Fruit fly (Drosophila melanogaster) whole organism, embryonic: ENCODE measurements around the gene CG4101.
A peak's percentile ranks its signal among the peaks of the same experiment; 100 is the strongest.

Source experiments
- Asciz ChIP-seq: fragments of 200-800 bp; sonication (Bioruptor generic); optimal IDR thresholded peaks from 2 replicates; lab custom pipeline; 2017; ENCODE audit warnings: missing biosample characterization, mild to moderate bottlenecking, missing genetic modification characterization, missing genetic modification reagents
- B-H1 ChIP-seq: fragments of 200-800 bp; sonication (Bioruptor generic); IDR thresholded peaks from 3 replicates; pipeline ENCODE4 v1.3.6; 2022; ENCODE audit warnings: missing biosample characterization, missing genetic modification characterization
- Bgb ChIP-seq: fragments of 200-800 bp; sonication (Bioruptor generic); IDR thresholded peaks from 2 replicates; pipeline ENCODE4 v1.3.6; 2022; ENCODE audit warnings: missing biosample characterization, missing genetic modification characterization; ENCODE audit not compliant: partially characterized antibody
- CG12104 ChIP-seq: fragments of 200-800 bp; sonication (Bioruptor generic); optimal IDR thresholded peaks from 3 replicates; lab custom pipeline; 2016; ENCODE audit warnings: missing biosample characterization, missing genetic modification characterization
- CG15011 ChIP-seq: fragments of 200-800 bp; sonication (Bioruptor generic); optimal IDR thresholded peaks from 3 replicates; lab custom pipeline; 2018; ENCODE audit warnings: missing biosample characterization, mild to moderate bottlenecking, missing genetic modification characterization
- CG16815 ChIP-seq: fragments of 200-800 bp; sonication (Bioruptor generic); optimal IDR thresholded peaks from 3 replicates; lab custom pipeline; 2017; ENCODE audit warnings: missing biosample characterization, mild to moderate bottlenecking, missing genetic modification characterization
- CG18011 ChIP-seq: fragments of 200-800 bp; sonication (Bioruptor generic); optimal IDR thresholded peaks from 2 replicates; lab custom pipeline; 2017; ENCODE audit warnings: missing biosample characterization, missing genetic modification characterization, mild to moderate bottlenecking, moderate library complexity, missing genotype
- CG2116 ChIP-seq: fragments of 200-800 bp; sonication (Bioruptor generic); optimal IDR thresholded peaks from 3 replicates; lab custom pipeline; 2018; ENCODE audit warnings: missing biosample characterization, mild to moderate bottlenecking, missing genetic modification characterization
- CG2199 ChIP-seq: fragments of 200-800 bp; sonication (Bioruptor generic); IDR thresholded peaks from 3 replicates; pipeline ENCODE4 v1.3.6; 2022; ENCODE audit warnings: missing biosample characterization, missing genetic modification characterization
- CG2678 ChIP-seq: fragments of 200-800 bp; sonication (Bioruptor generic); optimal IDR thresholded peaks from 3 replicates; lab custom pipeline; 2019; ENCODE audit warnings: missing biosample characterization, mild to moderate bottlenecking, missing genetic modification characterization, moderate library complexity
- CG2712 ChIP-seq: fragments of 200-800 bp; optimal IDR thresholded peaks from 3 replicates; lab custom pipeline; 2019; ENCODE audit warnings: missing biosample characterization, mild to moderate bottlenecking, missing genetic modification characterization, moderate library complexity
- CG31441 ChIP-seq: fragments of 200-800 bp; sonication (Bioruptor generic); IDR thresholded peaks from 2 replicates; pipeline ENCODE4 v1.3.6; 2022; ENCODE audit warnings: missing biosample characterization, missing genetic modification characterization
- CG33213 ChIP-seq: fragments of 200-800 bp; sonication (Bioruptor generic); optimal IDR thresholded peaks from 3 replicates; lab custom pipeline; 2016; ENCODE audit warnings: missing biosample characterization, missing genetic modification characterization
- CG33557 ChIP-seq: fragments of 200-800 bp; sonication (Bioruptor generic); optimal IDR thresholded peaks from 2 replicates; lab custom pipeline; 2019; ENCODE audit warnings: missing biosample characterization, mild to moderate bottlenecking, missing genetic modification characterization, moderate library complexity
- CG34224 ChIP-seq: fragments of 200-800 bp; sonication (Bioruptor generic); IDR thresholded peaks from 3 replicates; pipeline ENCODE4 v1.3.6; 2022; ENCODE audit warnings: missing biosample characterization, missing genetic modification characterization; ENCODE audit not compliant: partially characterized antibody
- CG4360 ChIP-seq: fragments of 200-800 bp; sonication (Bioruptor generic); IDR thresholded peaks from 2 replicates; pipeline ENCODE4 v1.3.6; 2022; ENCODE audit warnings: missing biosample characterization, missing genetic modification characterization
- CG5245 ChIP-seq: fragments of 200-800 bp; sonication (Bioruptor generic); optimal IDR thresholded peaks from 3 replicates; lab custom pipeline; 2016; ENCODE audit warnings: missing biosample characterization, missing genetic modification characterization
- CG7271 ChIP-seq: fragments of 200-800 bp; sonication (Bioruptor generic); optimal IDR thresholded peaks from 2 replicates; lab custom pipeline; 2018; ENCODE audit warnings: missing biosample characterization, mild to moderate bottlenecking, missing genetic modification characterization, moderate library complexity
- CG7372 ChIP-seq: fragments of 200-800 bp; sonication (Bioruptor generic); IDR thresholded peaks from 2 replicates; pipeline ENCODE4 v1.3.6; 2022; ENCODE audit warnings: missing biosample characterization, missing genetic modification characterization
- CG7839 ChIP-seq: fragments of 200-800 bp; sonication (Bioruptor generic); optimal IDR thresholded peaks from 3 replicates; lab custom pipeline; 2018; ENCODE audit warnings: missing biosample characterization, mild to moderate bottlenecking, missing genetic modification characterization, moderate library complexity
- CG9727 ChIP-seq: fragments of 200-800 bp; sonication (Bioruptor generic); optimal IDR thresholded peaks from 3 replicates; lab custom pipeline; 2017; ENCODE audit warnings: missing biosample characterization, mild to moderate bottlenecking, missing genetic modification characterization
- Doc3 ChIP-seq: fragments of 200-800 bp; sonication (Bioruptor generic); IDR thresholded peaks from 3 replicates; pipeline ENCODE4 v1.3.6; 2022; ENCODE audit warnings: missing biosample characterization, missing genetic modification characterization; ENCODE audit not compliant: partially characterized antibody
- Dp ChIP-seq: fragments of 200-800 bp; sonication (Bioruptor generic); optimal IDR thresholded peaks from 2 replicates; lab custom pipeline; 2018; ENCODE audit warnings: missing biosample characterization, mild to moderate bottlenecking, missing genetic modification characterization, moderate library complexity
- HLH4C ChIP-seq: fragments of 200-800 bp; sonication (Bioruptor generic); IDR thresholded peaks from 3 replicates; pipeline ENCODE4 v1.3.6; 2022; ENCODE audit warnings: missing biosample characterization, missing genetic modification characterization; ENCODE audit not compliant: partially characterized antibody
- HLH54F ChIP-seq: fragments of 200-800 bp; sonication (Bioruptor generic); optimal IDR thresholded peaks from 3 replicates; lab custom pipeline; 2016; ENCODE audit warnings: missing biosample characterization, missing genetic modification characterization
- Lhr ChIP-seq: fragments of 200-800 bp; sonication (Bioruptor generic); optimal IDR thresholded peaks from 3 replicates; lab custom pipeline; 2017; ENCODE audit warnings: mild to moderate bottlenecking, missing biosample characterization, missing genetic modification reagents, missing genetic modification characterization
- MBD-R2 ChIP-seq: fragments of 200-800 bp; sonication (Bioruptor generic); IDR thresholded peaks from 2 replicates; pipeline ENCODE4 v1.3.6; 2022; ENCODE audit warnings: missing biosample characterization, missing genetic modification characterization
- Mad ChIP-seq: fragments of 200-800 bp; sonication (Bioruptor generic); optimal IDR thresholded peaks from 2 replicates; lab custom pipeline; 2016; ENCODE audit warnings: missing biosample characterization, missing genetic modification characterization
- NfI ChIP-seq: fragments of 200-800 bp; sonication (Bioruptor generic); optimal IDR thresholded peaks from 3 replicates; lab custom pipeline; 2018; ENCODE audit warnings: missing biosample characterization, mild to moderate bottlenecking, missing genetic modification characterization, moderate library complexity
- Ptx1 ChIP-seq: fragments of 200-800 bp; sonication (Bioruptor generic); IDR thresholded peaks from 2 replicates; pipeline ENCODE4 v1.3.6; 2022; ENCODE audit warnings: missing biosample characterization, missing genetic modification characterization
- Scr ChIP-seq: fragments of 200-800 bp; sonication (Bioruptor generic); IDR thresholded peaks from 2 replicates; pipeline ENCODE4 v1.3.6; 2022; ENCODE audit warnings: missing biosample characterization, missing genetic modification characterization; ENCODE audit not compliant: partially characterized antibody
- Sin3A ChIP-seq: fragments of >200 bp; optimal IDR thresholded peaks from 2 replicates; lab custom pipeline; 2018
- Ssrp ChIP-seq: fragments of 200-800 bp; sonication (Bioruptor generic); optimal IDR thresholded peaks from 2 replicates; lab custom pipeline; 2018; ENCODE audit warnings: missing biosample characterization, mild to moderate bottlenecking, missing genetic modification characterization, moderate library complexity
- az2 ChIP-seq: fragments of 200-800 bp; sonication (Bioruptor generic); optimal IDR thresholded peaks from 3 replicates; lab custom pipeline; 2016; ENCODE audit warnings: missing biosample characterization, missing genetic modification characterization
- bab2 ChIP-seq: fragments of 200-800 bp; sonication (Bioruptor generic); optimal IDR thresholded peaks from 2 replicates; lab custom pipeline; 2016; ENCODE audit warnings: missing biosample characterization, missing genetic modification characterization
- bowl ChIP-seq: fragments of 200-800 bp; sonication (Bioruptor generic); IDR thresholded peaks from 2 replicates; pipeline ENCODE4 v1.3.6; 2022; ENCODE audit warnings: missing biosample characterization, missing genetic modification characterization
- danr ChIP-seq: fragments of 200-800 bp; sonication (Bioruptor generic); IDR thresholded peaks from 2 replicates; pipeline ENCODE4 v1.3.6; 2022; ENCODE audit warnings: missing biosample characterization, missing genetic modification characterization
- esg ChIP-seq: fragments of 200-800 bp; sonication (Bioruptor generic); conservative IDR thresholded peaks from 2 replicates; pipeline ENCODE4 v1.3.6; 2022; ENCODE audit warnings: missing biosample characterization, missing genetic modification characterization
- fd102C ChIP-seq: fragments of 200-800 bp; sonication (Bioruptor generic); optimal IDR thresholded peaks from 2 replicates; lab custom pipeline; 2018; ENCODE audit warnings: missing biosample characterization, mild to moderate bottlenecking, missing genetic modification characterization, moderate library complexity
- gcm2 ChIP-seq: fragments of 200-800 bp; sonication (Bioruptor generic); optimal IDR thresholded peaks from 2 replicates; lab custom pipeline; 2016; ENCODE audit warnings: missing biosample characterization, missing genetic modification characterization
- phol ChIP-seq: fragments of 200-800 bp; sonication (Bioruptor generic); optimal IDR thresholded peaks from 3 replicates; lab custom pipeline; 2018; ENCODE audit warnings: missing biosample characterization, mild to moderate bottlenecking, missing genetic modification characterization, moderate library complexity
- run ChIP-seq: fragments of 200-800 bp; sonication (Bioruptor generic); optimal IDR thresholded peaks from 3 replicates; lab custom pipeline; 2018; ENCODE audit warnings: missing biosample characterization, mild to moderate bottlenecking, missing genetic modification characterization
- seq ChIP-seq: fragments of 200-800 bp; sonication (Bioruptor generic); IDR thresholded peaks from 2 replicates; pipeline ENCODE4 v1.3.6; 2022; ENCODE audit warnings: missing biosample characterization, missing genetic modification characterization
- shn ChIP-seq: fragments of 200-800 bp; sonication (Bioruptor generic); optimal IDR thresholded peaks from 3 replicates; lab custom pipeline; 2016; ENCODE audit warnings: missing biosample characterization, missing genetic modification characterization
- sqz ChIP-seq: fragments of 200-800 bp; sonication (Bioruptor generic); optimal IDR thresholded peaks from 3 replicates; lab custom pipeline; 2018; ENCODE audit warnings: missing biosample characterization, mild to moderate bottlenecking, missing genetic modification characterization
- stc ChIP-seq: fragments of 200-800 bp; sonication (Bioruptor generic); IDR thresholded peaks from 2 replicates; pipeline ENCODE4 v1.3.6; 2022; ENCODE audit warnings: missing biosample characterization, missing genetic modification characterization
- tio ChIP-seq: fragments of 200-800 bp; sonication (Bioruptor generic); optimal IDR thresholded peaks from 2 replicates; lab custom pipeline; 2017; ENCODE audit warnings: missing biosample characterization, missing genetic modification characterization, inconsistent platforms
- vfl ChIP-seq: fragments of 200-800 bp; sonication (Bioruptor generic); optimal IDR thresholded peaks from 2 replicates; lab custom pipeline; 2016; ENCODE audit warnings: missing biosample characterization, missing genetic modification characterization
- wek ChIP-seq: fragments of 200-800 bp; sonication (Bioruptor generic); optimal IDR thresholded peaks from 3 replicates; lab custom pipeline; 2018; ENCODE audit warnings: missing biosample characterization, mild to moderate bottlenecking, missing genetic modification characterization, moderate library complexity
- z ChIP-seq: fragments of 200-800 bp; sonication (Bioruptor generic); IDR thresholded peaks from 3 replicates; pipeline ENCODE4 v1.3.6; 2022; ENCODE audit warnings: missing biosample characterization, missing genetic modification characterization
- zf30C ChIP-seq: fragments of 200-800 bp; sonication (Bioruptor generic); optimal IDR thresholded peaks from 3 replicates; lab custom pipeline; 2018; ENCODE audit warnings: missing biosample characterization, mild to moderate bottlenecking, missing genetic modification characterization

The CG4101 gene

DNA sequence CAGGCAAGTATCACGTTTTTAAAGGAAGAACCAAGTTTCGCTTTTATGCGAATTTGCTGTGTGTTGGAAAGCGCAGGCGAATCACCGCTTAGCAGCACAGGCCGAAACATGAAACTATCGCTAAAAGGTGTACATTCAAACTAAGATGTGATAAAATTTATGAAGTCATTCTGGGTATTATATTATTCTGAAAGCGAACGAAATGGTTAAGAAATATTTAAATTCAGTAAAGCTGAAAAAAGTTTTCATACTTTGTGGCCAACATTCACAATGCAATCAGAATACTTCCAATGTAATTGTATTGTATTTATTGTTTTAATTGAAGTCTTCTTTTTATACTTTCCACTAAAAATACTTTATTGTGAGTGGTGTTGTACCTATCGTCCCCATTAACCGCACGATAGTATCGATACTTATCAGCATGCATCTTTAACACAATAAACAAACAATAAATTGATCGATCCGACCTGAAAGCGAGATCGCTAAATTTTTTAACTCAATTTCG lies 31.0 kb upstream of the CG4101 start, which contains the start of gene Smn (continued):
- TF ChIP-seq Bgb (peak; percentile 70), HLH4C (GFP tag; lab: Robert Waterston, UW) (peak; percentile 81), esg (GFP tag; lab: Robert Waterston, UW) (no peak), CG33213 (GFP tag; lab: Kevin White, UChicago) (peak; percentile 43), shn (GFP tag; lab: Kevin White, UChicago) (peak; percentile 52), run (tag; lab: Kevin White, UChicago) (no peak), wek (GFP tag; lab: Kevin White, UChicago) (no peak), stc (GFP tag; lab: Robert Waterston, UW) (no peak), CG2199 (GFP tag; lab: Robert Waterston, UW) (no peak), az2 (no peak), MBD-R2 (GFP tag; lab: Robert Waterston, UW) (peak; percentile 55), CG7839 (peak; percentile 40), CG31441 (GFP tag; lab: Robert Waterston, UW) (peak; percentile 53; the same call in 1 of the 2 replicates), tio (no peak), CG5245 (peak; percentile 2), CG18011 (GFP tag; lab: Kevin White, UChicago) (peak; percentile 23), Ptx1 (GFP tag; lab: Robert Waterston, UW) (no peak; the same call in 1 of the 2 replicates), CG33557 (GFP tag; lab: Kevin White, UChicago) (peak; percentile 11), z (GFP tag; lab: Robert Waterston, UW) (no peak), phol (tag; lab: Kevin White, UChicago) (peak; percentile 59), Asciz (no peak), fd102C (GFP tag; lab: Kevin White, UChicago) (no peak), zf30C (no peak), CG12104 (GFP tag; lab: Kevin White, UChicago) (peak; percentile 11), Sin3A (lab: Kevin White, UChicago) (peak; percentile 37), Doc3 (peak; percentile 81), CG7372 (GFP tag; lab: Robert Waterston, UW) (no peak), Ssrp (tag; lab: Kevin White, UChicago) (no peak), CG2712 (peak; percentile 50), HLH54F (peak; percentile 60), CG7271 (tag; lab: Kevin White, UChicago) (no peak), CG9727 (GFP tag; lab: Kevin White, UChicago) (peak; percentile 44), CG2678 (tag; lab: Kevin White, UChicago) (peak; percentile 59), Lhr (GFP tag; lab: Kevin White, UChicago) (peak; percentile 35), Mad (GFP tag; lab: Kevin White, UChicago) (no peak), Scr (peak; percentile 91), danr (GFP tag; lab: Robert Waterston, UW) (no peak), bab2 (peak; percentile 46), CG15011 (GFP tag; lab: Kevin White, UChicago) (no peak), CG2116 (GFP tag; lab: Kevin White, UChicago) (peak; percentile 97), CG34224 (GFP tag; lab: Robert Waterston, UW) (peak; percentile 81), sqz (GFP tag; lab: Kevin White, UChicago) (no peak), bowl (GFP tag; lab: Robert Waterston, UW) (no peak), CG4360 (GFP tag; lab: Robert Waterston, UW) (no peak), gcm2 (GFP tag; lab: Kevin White, UChicago) (no peak), CG16815 (GFP tag; lab: Kevin White, UChicago) (no peak), seq (GFP tag; lab: Robert Waterston, UW) (no peak), B-H1 (GFP tag; lab: Robert Waterston, UW) (no peak), NfI (GFP tag; lab: Kevin White, UChicago) (no peak), Dp (GFP tag; lab: Kevin White, UChicago) (peak; percentile 45), vfl (peak; percentile 15)
